Worm (Caenorhabditis elegans) whole organism, young adult: Measurements from ENCODE around the gene C24H12.4.

ENCODE experiments used
- B0336.3 ChIP-seq: fragments of 200-800 bp; sonication (Bioruptor generic); IDR thresholded peaks from 2 replicates; pipeline ENCODE4 v1.3.6; 2022; ENCODE audit warnings: missing genetic modification characterization, missing compliant biosample characterization
- D2030.7 ChIP-seq: fragments of 200-800 bp; sonication (Bioruptor generic); IDR thresholded peaks from 2 replicates; pipeline ENCODE4 v1.3.6; 2022; ENCODE audit warnings: missing genetic modification reagents, missing genetic modification characterization, missing compliant biosample characterization
- F22D6.2 ChIP-seq: sonication (generic microtip); optimal IDR thresholded peaks from 2 replicates; lab custom pipeline; 2016; ENCODE audit warnings: mild to moderate bottlenecking, missing genetic modification characterization, missing compliant biosample characterization
- F23B12.7 ChIP-seq: sonication (generic microtip); optimal IDR thresholded peaks from 2 replicates; lab custom pipeline; 2017; ENCODE audit warnings: missing genetic modification characterization, mild to moderate bottlenecking, missing compliant biosample characterization, antibody characterized with exemption, moderate library complexity; ENCODE audit not compliant: insufficient read depth
- F33H1.4 ChIP-seq: fragments of 200-800 bp; sonication (Bioruptor generic); IDR thresholded peaks from 2 replicates; pipeline ENCODE4 v1.3.6; 2022; ENCODE audit warnings: missing genetic modification reagents, missing genetic modification characterization, missing compliant biosample characterization
- F52B5.7 ChIP-seq: sonication (generic microtip); optimal IDR thresholded peaks from 2 replicates; lab custom pipeline; 2016; ENCODE audit warnings: mild to moderate bottlenecking, missing genetic modification characterization, missing compliant biosample characterization
- F57C9.4 ChIP-seq: sonication (generic microtip); optimal IDR thresholded peaks from 2 replicates; lab custom pipeline; 2017; ENCODE audit warnings: mild to moderate bottlenecking, missing genetic modification characterization, missing compliant biosample characterization
- T26A5.8 ChIP-seq: sonication (generic microtip); optimal IDR thresholded peaks from 2 replicates; lab custom pipeline; 2016; ENCODE audit warnings: missing genetic modification characterization, missing compliant biosample characterization
- attf-5 ChIP-seq: fragments of 200-800 bp; sonication (Bioruptor generic); optimal IDR thresholded peaks from 2 replicates; lab custom pipeline; 2018; ENCODE audit warnings: mild to moderate bottlenecking, missing genetic modification characterization, missing compliant biosample characterization
- bed-1 ChIP-seq: fragments of 200-800 bp; sonication (Bioruptor generic); IDR thresholded peaks from 2 replicates; pipeline ENCODE4 v1.3.6; 2022; ENCODE audit warnings: missing genetic modification reagents, missing genetic modification characterization, missing compliant biosample characterization
- cebp-1 ChIP-seq, 2 experiments: fragments of 200-800 bp in 1 of 2; sonication (Bioruptor generic) in 1 of 2; sonication (generic microtip) in 1 of 2; IDR thresholded peaks in 1 of 2; optimal IDR thresholded peaks in 1 of 2; 2 replicates each; pipeline versions ENCODE4 v1.3.6 to Lab custom; 2017 to 2022; ENCODE audit warnings: missing compliant biosample characterization in 2 of 2, missing genetic modification characterization in 2 of 2, mild to moderate bottlenecking in 1 of 2, missing genetic modification reagents in 1 of 2, moderate library complexity in 1 of 2
- ceh-40 ChIP-seq: fragments of 200-800 bp; sonication (Bioruptor generic); IDR thresholded peaks from 2 replicates; pipeline ENCODE4 v1.3.6; 2022; ENCODE audit warnings: missing genetic modification characterization, missing compliant biosample characterization
- ceh-58 ChIP-seq: fragments of 200-800 bp; sonication (Bioruptor generic); IDR thresholded peaks from 2 replicates; pipeline ENCODE4 v1.3.6; 2022; ENCODE audit warnings: missing genetic modification characterization, missing compliant biosample characterization
- ceh-91 ChIP-seq: fragments of 200-800 bp; sonication (Bioruptor generic); IDR thresholded peaks from 2 replicates; pipeline ENCODE4 v1.3.6; 2022; ENCODE audit warnings: missing genetic modification reagents, missing genetic modification characterization, missing compliant biosample characterization
- dox-1 ChIP-seq: fragments of 200-800 bp; sonication (Bioruptor generic); IDR thresholded peaks from 2 replicates; pipeline ENCODE4 v1.3.6; 2022; ENCODE audit warnings: missing genetic modification reagents, missing genetic modification characterization, missing compliant biosample characterization
- dpff-1 ChIP-seq: sonication (generic microtip); optimal IDR thresholded peaks from 2 replicates; lab custom pipeline; 2017; ENCODE audit warnings: mild to moderate bottlenecking, missing genetic modification characterization, missing compliant biosample characterization
- dpl-1 ChIP-seq: fragments of 150-350 bp; optimal IDR thresholded peaks from 2 replicates; lab custom pipeline; 2014; ENCODE audit warnings: missing biosample characterization, missing genetic modification reagents, missing genetic modification characterization
- efl-1 ChIP-seq: fragments of 150-350 bp; optimal IDR thresholded peaks from 2 replicates; lab custom pipeline; 2014; ENCODE audit warnings: missing biosample characterization, missing genetic modification reagents, missing genetic modification characterization
- ekl-4 ChIP-seq: fragments of 200-800 bp; sonication (Bioruptor generic); IDR thresholded peaks from 2 replicates; pipeline ENCODE4 v1.3.6; 2022; ENCODE audit warnings: missing genetic modification reagents, missing genetic modification characterization, missing compliant biosample characterization
- gei-17 ChIP-seq: fragments of 200-800 bp; sonication (Bioruptor generic); optimal IDR thresholded peaks from 2 replicates; lab custom pipeline; 2018; ENCODE audit warnings: mild to moderate bottlenecking, missing genetic modification characterization, missing compliant biosample characterization
- hmg-20 ChIP-seq: fragments of 200-800 bp; sonication (Bioruptor generic); IDR thresholded peaks from 2 replicates; pipeline ENCODE4 v1.3.6; 2022; ENCODE audit warnings: missing genetic modification reagents, missing genetic modification characterization, missing compliant biosample characterization
- lin-35 ChIP-seq, 3 experiments: fragments of 150-350 bp in 2 of 3; sonication (generic microtip) in 1 of 3; optimal IDR thresholded peaks; 2 replicates each; lab custom pipeline; 2014 to 2018; ENCODE audit warnings: missing biosample characterization in 3 of 3, missing genetic modification characterization in 3 of 3, missing genetic modification reagents in 3 of 3
- lin-54 ChIP-seq: fragments of 200-800 bp; sonication (Bioruptor generic); optimal IDR thresholded peaks from 2 replicates; lab custom pipeline; 2018; ENCODE audit warnings: mild to moderate bottlenecking, missing genetic modification characterization, missing compliant biosample characterization
- lsl-1 ChIP-seq: fragments of 200-800 bp; sonication (Bioruptor generic); optimal IDR thresholded peaks from 2 replicates; lab custom pipeline; 2018; ENCODE audit warnings: mild to moderate bottlenecking, missing genetic modification characterization, moderate library complexity, missing compliant biosample characterization
- madf-3 ChIP-seq: fragments of 200-800 bp; sonication (Bioruptor generic); IDR thresholded peaks from 2 replicates; pipeline ENCODE4 v1.3.6; 2022; ENCODE audit warnings: missing genetic modification reagents, missing genetic modification characterization, missing compliant biosample characterization
- madf-6 ChIP-seq: fragments of 200-800 bp; sonication (Bioruptor generic); IDR thresholded peaks from 2 replicates; pipeline ENCODE4 v1.3.6; 2022; ENCODE audit warnings: missing genetic modification reagents, missing genetic modification characterization, missing compliant biosample characterization
- mcd-1 ChIP-seq: fragments of 200-800 bp; sonication (Bioruptor generic); IDR thresholded peaks from 2 replicates; pipeline ENCODE4 v1.3.6; 2022; ENCODE audit warnings: missing genetic modification reagents, missing genetic modification characterization, missing compliant biosample characterization
- mes-4 ChIP-seq: sonication (generic microtip); optimal IDR thresholded peaks from 2 replicates; lab custom pipeline; 2016; ENCODE audit warnings: missing genotype, missing genetic modification characterization, missing compliant biosample characterization
- nfyb-1 ChIP-seq: fragments of 200-800 bp; sonication (Bioruptor generic); IDR thresholded peaks from 2 replicates; pipeline ENCODE4 v1.3.6; 2022; ENCODE audit warnings: missing genetic modification reagents, missing genetic modification characterization, missing compliant biosample characterization
- nhr-179 ChIP-seq: sonication (generic microtip); optimal IDR thresholded peaks from 2 replicates; lab custom pipeline; 2016; ENCODE audit warnings: mild to moderate bottlenecking, missing genetic modification characterization, missing compliant biosample characterization
- nhr-90 ChIP-seq: sonication (generic microtip); optimal IDR thresholded peaks from 2 replicates; lab custom pipeline; 2016; ENCODE audit warnings: missing genotype, mild to moderate bottlenecking, missing genetic modification characterization, missing compliant biosample characterization
- pbrm-1 ChIP-seq: fragments of 200-800 bp; sonication (Bioruptor generic); IDR thresholded peaks from 2 replicates; pipeline ENCODE4 v1.3.6; 2022; ENCODE audit warnings: missing genetic modification reagents, missing genetic modification characterization, missing compliant biosample characterization
- pha-4 ChIP-seq: fragments of 150-350 bp; sonication (generic microtip); optimal IDR thresholded peaks from 2 replicates; lab custom pipeline; 2014; ENCODE audit warnings: missing biosample characterization, missing genetic modification reagents, missing genetic modification characterization
- rec-8 ChIP-seq, 2 experiments: sonication (generic microtip); optimal IDR thresholded peaks; 2 replicates each; lab custom pipeline; 2016; ENCODE audit warnings: mild to moderate bottlenecking in 2 of 2, missing genetic modification characterization in 2 of 2, missing genetic modification reagents in 2 of 2, missing genotype in 2 of 2, missing biosample characterization in 1 of 2, missing compliant biosample characterization in 1 of 2, moderate library complexity in 1 of 2
- snpc-1.3 ChIP-seq: sonication (generic microtip); optimal IDR thresholded peaks from 2 replicates; lab custom pipeline; 2017; ENCODE audit warnings: missing genetic modification characterization, mild to moderate bottlenecking, missing compliant biosample characterization, antibody characterized with exemption, moderate library complexity, missing genotype, missing genetic modification reagents; ENCODE audit not compliant: insufficient read depth
- snpc-3.4 ChIP-seq: sonication (generic microtip); optimal IDR thresholded peaks from 2 replicates; lab custom pipeline; 2017; ENCODE audit warnings: missing genetic modification characterization, mild to moderate bottlenecking, missing compliant biosample characterization, antibody characterized with exemption, moderate library complexity, missing genotype, missing genetic modification reagents
- somi-1 ChIP-seq: fragments of 200-800 bp; sonication (Bioruptor generic); optimal IDR thresholded peaks from 2 replicates; lab custom pipeline; 2018; ENCODE audit warnings: mild to moderate bottlenecking, missing genetic modification characterization, missing compliant biosample characterization
- tbp1 ChIP-seq: fragments of 200-800 bp; sonication (Bioruptor generic); optimal IDR thresholded peaks from 2 replicates; lab custom pipeline; 2018; ENCODE audit warnings: mild to moderate bottlenecking, missing genetic modification characterization, missing compliant biosample characterization
- tbx-9 ChIP-seq: sonication (generic microtip); optimal IDR thresholded peaks from 2 replicates; lab custom pipeline; 2016; ENCODE audit warnings: borderline replicate concordance, missing genetic modification characterization, inconsistent platforms, missing compliant biosample characterization
- unc-130 ChIP-seq: sonication (generic microtip); optimal IDR thresholded peaks from 2 replicates; lab custom pipeline; 2016; ENCODE audit warnings: missing genetic modification reagents, missing genetic modification characterization, missing compliant biosample characterization
- xnd-1 ChIP-seq: sonication (generic microtip); optimal IDR thresholded peaks from 2 replicates; lab custom pipeline; 2016; ENCODE audit warnings: missing genotype, missing genetic modification reagents, missing genetic modification characterization, missing compliant biosample characterization
- zim-3 ChIP-seq: sonication (generic microtip); optimal IDR thresholded peaks from 2 replicates; lab custom pipeline; 2017; ENCODE audit warnings: mild to moderate bottlenecking, missing genetic modification characterization, moderate library complexity, missing compliant biosample characterization
- ztf-18 ChIP-seq: sonication (generic microtip); optimal IDR thresholded peaks from 2 replicates; lab custom pipeline; 2016; ENCODE audit warnings: missing genotype, mild to moderate bottlenecking, missing genetic modification characterization, missing compliant biosample characterization
- ztf-26 ChIP-seq: sonication (generic microtip); optimal IDR thresholded peaks from 2 replicates; lab custom pipeline; 2017; ENCODE audit warnings: missing genetic modification characterization, missing compliant biosample characterization

The C24H12.4 gene

DNA sequence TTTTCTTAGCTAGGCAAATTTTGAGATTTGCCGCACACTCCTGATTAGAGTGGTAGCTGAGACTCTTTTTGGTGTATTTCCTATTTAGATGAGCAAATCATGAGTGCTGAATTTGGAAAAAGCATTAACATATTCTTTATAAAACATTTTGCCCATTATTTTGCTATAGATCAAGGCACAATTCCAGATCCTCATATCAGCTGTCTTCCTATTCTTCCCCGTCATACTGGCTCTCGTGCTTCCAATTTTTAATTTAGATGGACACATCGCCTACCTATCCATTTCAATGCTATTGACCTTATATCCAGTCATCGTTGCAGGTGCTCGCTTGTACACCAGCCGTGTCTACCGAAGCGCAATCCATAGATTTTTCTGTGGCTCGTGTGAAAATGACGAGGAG lies 31.1 kb upstream of the C24H12.4 start, which contains the start of gene C03H5.7:
TSS of gene C03H5.7 (plus strand) at position 301 of the 400 bp plus-strand sequence.
- no peak for TF ChIP-seq lsl-1
- no peak for TF ChIP-seq F57C9.4 (tag; lab: Kevin White, UChicago)
- no peak for TF ChIP-seq gei-17
- TF ChIP-seq mes-4 (tag; lab: Kevin White, UChicago) = no peak
- no peak for TF ChIP-seq tbx-9 (tag; lab: Kevin White, UChicago)
- no peak for TF ChIP-seq pbrm-1 (GFP tag; lab: Robert Waterston, UW)
- no peak for TF ChIP-seq hmg-20
- no peak for TF ChIP-seq madf-3 (GFP tag; lab: Robert Waterston, UW)
- no peak for TF ChIP-seq nfyb-1 (GFP tag; lab: Robert Waterston, UW)
- no peak for TF ChIP-seq snpc-3.4 (tag; lab: Kevin White, UChicago)
- no peak for TF ChIP-seq pha-4 (tag; lab: Kevin White, UChicago)
- no peak for TF ChIP-seq unc-130
- no peak for TF ChIP-seq nhr-90 (tag; lab: Kevin White, UChicago)
- no peak for TF ChIP-seq F22D6.2 (tag; lab: Kevin White, UChicago)
- TF ChIP-seq cebp-1 (GFP tag; IDR thresholded peaks at IDR 0.05; lab: Robert Waterston, UW) = no peak
- TF ChIP-seq cebp-1 (tag; optimal IDR thresholded peaks at IDR 0.05; lab: Kevin White, UChicago) = no peak
- no peak for TF ChIP-seq zim-3 (tag; lab: Kevin White, UChicago)
- no peak for TF ChIP-seq dpff-1 (tag; lab: Kevin White, UChicago)

DNA sequence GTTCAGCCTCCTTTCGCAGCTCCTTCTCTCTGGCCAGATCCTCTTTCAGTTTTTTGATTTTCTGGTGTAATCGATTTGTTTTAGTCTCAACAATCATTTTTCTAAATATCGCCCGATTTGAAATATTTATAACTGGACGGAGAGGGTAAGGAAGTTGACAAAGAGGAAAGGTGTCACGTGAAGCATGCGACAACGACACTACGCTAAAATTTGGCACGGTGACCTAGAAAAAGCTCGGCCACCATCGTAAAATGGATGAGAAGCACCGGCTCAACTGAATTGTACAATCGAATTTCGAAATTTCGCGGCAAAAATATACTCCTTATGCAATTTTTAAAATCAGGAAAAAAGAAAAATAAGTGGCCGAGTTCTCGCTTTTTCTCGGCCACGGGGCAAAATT lies 25.8 kb upstream of the C24H12.4 start, which contains the start of gene C03H5.5:
TSS of gene C03H5.5 (minus strand) at position 101 of the 400 bp plus-strand sequence.
- no peak for TF ChIP-seq somi-1 (GFP tag; lab: Kevin White, UChicago)
- TF ChIP-seq snpc-3.4 (tag; lab: Kevin White, UChicago) = no peak

DNA sequence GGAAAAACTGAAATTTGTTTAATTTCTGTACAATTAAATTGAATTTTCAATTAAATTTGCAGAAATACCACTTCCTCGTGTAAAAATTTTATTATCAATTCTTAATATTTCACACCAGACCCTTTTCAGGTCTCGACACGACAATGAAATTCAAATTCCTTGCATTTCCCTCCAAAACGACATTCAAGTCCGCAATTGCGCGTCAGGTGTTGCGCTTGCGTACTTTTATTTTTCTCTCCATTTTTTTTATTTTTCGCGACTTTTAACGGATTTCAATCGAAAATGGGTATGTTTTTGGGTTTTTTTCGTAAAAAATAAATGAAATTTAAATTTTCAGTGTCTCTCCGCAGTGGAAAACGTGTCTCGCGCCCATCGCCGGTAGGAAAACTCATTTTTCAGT lies 25.1 kb upstream of the C24H12.4 start, which contains the start of gene C03H5.3:
TSS of gene C03H5.3 (plus strand) at position 132 of the 400 bp plus-strand sequence.
- TF ChIP-seq B0336.3 (GFP tag; lab: Robert Waterston, UW) (no peak), lsl-1 (peak; percentile 33), ceh-40 (GFP tag; lab: Robert Waterston, UW) (no peak), lin-54 (peak; percentile 74), F23B12.7 (peak; percentile 28), ceh-58 (GFP tag; lab: Robert Waterston, UW) (no peak), dpff-1 (tag; lab: Kevin White, UChicago) (no peak), ceh-91 (GFP tag; lab: Robert Waterston, UW) (peak; percentile 33; the same call in 1 of the 2 replicates), bed-1 (GFP tag; lab: Robert Waterston, UW) (no peak), dox-1 (0 out of 2 replicates have a peak, but pooled peaks have one; percentile 14), efl-1 (GFP tag; lab: Kevin White, UChicago) (peak; percentile 67), attf-5 (no peak), D2030.7 (GFP tag; lab: Robert Waterston, UW) (0 out of 2 replicates have a peak, but pooled peaks have one; percentile 20), lin-35 (GFP tag; optimal IDR thresholded peaks at IDR 0.05; lab: Kevin White, UChicago) (peak in 1 of 3 experiments; percentile 74), mcd-1 (GFP tag; lab: Robert Waterston, UW) (peak; percentile 50), rec-8 (tag; optimal IDR thresholded peaks at IDR 0.05; lab: Kevin White, UChicago) (no peak), cebp-1 (GFP tag; IDR thresholded peaks at IDR 0.05; lab: Robert Waterston, UW) (no peak), cebp-1 (tag; optimal IDR thresholded peaks at IDR 0.05; lab: Kevin White, UChicago) (no peak), pha-4 (tag; lab: Kevin White, UChicago) (no peak), dpl-1 (GFP tag; lab: Kevin White, UChicago) (peak; percentile 64), ekl-4 (GFP tag; lab: Robert Waterston, UW) (no peak), madf-6 (GFP tag; lab: Robert Waterston, UW) (peak; percentile 40; the same call in 1 of the 2 replicates), T26A5.8 (no peak), ztf-18 (tag; lab: Kevin White, UChicago) (peak; percentile 49), nhr-179 (tag; lab: Kevin White, UChicago) (no peak), xnd-1 (tag; lab: Kevin White, UChicago) (no peak), snpc-1.3 (tag; lab: Kevin White, UChicago) (peak; percentile 12), F33H1.4 (GFP tag; lab: Robert Waterston, UW) (peak; percentile 45), ztf-26 (tag; lab: Kevin White, UChicago) (no peak), tbp1 (GFP tag; lab: Kevin White, UChicago) (no peak), pbrm-1 (GFP tag; lab: Robert Waterston, UW) (peak; percentile 38; the same call in 1 of the 2 replicates), F52B5.7 (tag; lab: Kevin White, UChicago) (no peak)
